Worm (Caenorhabditis elegans) whole organism, young adult: ENCODE measurements around the gene C06G4.4.
A peak's percentile ranks its signal among the peaks of the same experiment; 100 is the strongest.

Source experiments
- B0019.2 ChIP-seq: fragments of 200-800 bp; sonication (Bioruptor generic); conservative IDR thresholded peaks from 2 replicates; pipeline ENCODE4 v1.3.6; 2022; ENCODE audit warnings: missing genetic modification reagents, missing genetic modification characterization, missing compliant biosample characterization
- B0035.1 ChIP-seq: sonication (generic microtip); optimal IDR thresholded peaks from 2 replicates; lab custom pipeline; 2016; ENCODE audit warnings: missing genetic modification characterization, mild to moderate bottlenecking, missing compliant biosample characterization, missing genotype, missing genetic modification reagents
- C17E4.6 ChIP-seq: fragments of 200-800 bp; sonication (Bioruptor generic); IDR thresholded peaks from 2 replicates; pipeline ENCODE4 v1.3.6; 2022; ENCODE audit warnings: missing genetic modification reagents, missing genetic modification characterization, missing compliant biosample characterization
- F23B12.7 ChIP-seq: sonication (generic microtip); optimal IDR thresholded peaks from 2 replicates; lab custom pipeline; 2017; ENCODE audit warnings: missing genetic modification characterization, mild to moderate bottlenecking, missing compliant biosample characterization, antibody characterized with exemption, moderate library complexity; ENCODE audit not compliant: insufficient read depth
- F33H1.4 ChIP-seq: fragments of 200-800 bp; sonication (Bioruptor generic); IDR thresholded peaks from 2 replicates; pipeline ENCODE4 v1.3.6; 2022; ENCODE audit warnings: missing genetic modification reagents, missing genetic modification characterization, missing compliant biosample characterization
- F37B4.10 ChIP-seq: fragments of 200-800 bp; sonication (Bioruptor generic); IDR thresholded peaks from 2 replicates; pipeline ENCODE4 v1.3.6; 2022; ENCODE audit warnings: missing genetic modification characterization, missing compliant biosample characterization
- Y53F4B.3 ChIP-seq: fragments of 200-800 bp; sonication (Bioruptor generic); IDR thresholded peaks from 2 replicates; pipeline ENCODE4 v1.3.6; 2022; ENCODE audit warnings: missing genetic modification reagents, missing genetic modification characterization, missing compliant biosample characterization
- ama-1 ChIP-seq, 3 experiments: fragments of 150-350 bp in 1 of 3; sonication (generic microtip) in 2 of 3; optimal IDR thresholded peaks; 2 replicates each; lab custom pipeline; 2014 to 2018; ENCODE audit warnings: missing biosample characterization in 2 of 3, missing genetic modification characterization in 2 of 3, missing genetic modification reagents in 2 of 3
- attf-5 ChIP-seq: fragments of 200-800 bp; sonication (Bioruptor generic); optimal IDR thresholded peaks from 2 replicates; lab custom pipeline; 2018; ENCODE audit warnings: mild to moderate bottlenecking, missing genetic modification characterization, missing compliant biosample characterization
- ceh-79 ChIP-seq: sonication (generic microtip); optimal IDR thresholded peaks from 2 replicates; lab custom pipeline; 2017; ENCODE audit warnings: mild to moderate bottlenecking, missing genetic modification characterization, missing compliant biosample characterization
- die-1 ChIP-seq: sonication (generic microtip); optimal IDR thresholded peaks from 2 replicates; lab custom pipeline; 2016; ENCODE audit warnings: missing genotype, mild to moderate bottlenecking, missing genetic modification characterization, missing compliant biosample characterization
- dpl-1 ChIP-seq: fragments of 150-350 bp; optimal IDR thresholded peaks from 2 replicates; lab custom pipeline; 2014; ENCODE audit warnings: missing biosample characterization, missing genetic modification reagents, missing genetic modification characterization
- egrh-3 ChIP-seq: fragments of 200-800 bp; sonication (Bioruptor generic); IDR thresholded peaks from 2 replicates; pipeline ENCODE4 v1.3.6; 2022; ENCODE audit warnings: missing genetic modification reagents, missing genetic modification characterization, missing compliant biosample characterization
- gei-17 ChIP-seq: fragments of 200-800 bp; sonication (Bioruptor generic); optimal IDR thresholded peaks from 2 replicates; lab custom pipeline; 2018; ENCODE audit warnings: mild to moderate bottlenecking, missing genetic modification characterization, missing compliant biosample characterization
- hlh-26 ChIP-seq: fragments of 200-800 bp; sonication (Bioruptor generic); conservative IDR thresholded peaks from 2 replicates; pipeline ENCODE4 v1.3.6; 2022; ENCODE audit warnings: missing genetic modification reagents, missing genetic modification characterization, missing compliant biosample characterization
- hmg-1.2 ChIP-seq: fragments of 200-800 bp; sonication (Bioruptor generic); IDR thresholded peaks from 2 replicates; pipeline ENCODE4 v1.3.6; 2022; ENCODE audit warnings: missing genetic modification reagents, missing genetic modification characterization, missing compliant biosample characterization
- lag-1 ChIP-seq: fragments of 200-800 bp; sonication (Bioruptor generic); IDR thresholded peaks from 2 replicates; pipeline ENCODE4 v1.3.6; 2022; ENCODE audit warnings: missing genetic modification reagents, missing genetic modification characterization, missing compliant biosample characterization
- let-607 ChIP-seq, 2 experiments: fragments of 200-800 bp in 1 of 2; sonication (Bioruptor generic) in 1 of 2; sonication (generic microtip) in 1 of 2; optimal IDR thresholded peaks; 2 replicates each; lab custom pipeline; 2016 to 2018; ENCODE audit warnings: mild to moderate bottlenecking in 2 of 2, missing compliant biosample characterization in 2 of 2, missing genetic modification characterization in 2 of 2, moderate library complexity in 2 of 2, missing genotype in 1 of 2
- lin-35 ChIP-seq, 3 experiments: fragments of 150-350 bp in 2 of 3; sonication (generic microtip) in 1 of 3; optimal IDR thresholded peaks; 2 replicates each; lab custom pipeline; 2014 to 2018; ENCODE audit warnings: missing biosample characterization in 3 of 3, missing genetic modification characterization in 3 of 3, missing genetic modification reagents in 3 of 3
- lin-54 ChIP-seq: fragments of 200-800 bp; sonication (Bioruptor generic); optimal IDR thresholded peaks from 2 replicates; lab custom pipeline; 2018; ENCODE audit warnings: mild to moderate bottlenecking, missing genetic modification characterization, missing compliant biosample characterization
- lsl-1 ChIP-seq: fragments of 200-800 bp; sonication (Bioruptor generic); optimal IDR thresholded peaks from 2 replicates; lab custom pipeline; 2018; ENCODE audit warnings: mild to moderate bottlenecking, missing genetic modification characterization, moderate library complexity, missing compliant biosample characterization
- madf-10 ChIP-seq: sonication (generic microtip); optimal IDR thresholded peaks from 2 replicates; lab custom pipeline; 2016; ENCODE audit warnings: mild to moderate bottlenecking, missing genetic modification characterization, missing compliant biosample characterization
- madf-8 ChIP-seq: fragments of 200-800 bp; sonication (Bioruptor generic); conservative IDR thresholded peaks from 2 replicates; pipeline ENCODE4 v1.3.6; 2022; ENCODE audit warnings: missing genetic modification reagents, missing genetic modification characterization, missing compliant biosample characterization
- mcd-1 ChIP-seq: fragments of 200-800 bp; sonication (Bioruptor generic); IDR thresholded peaks from 2 replicates; pipeline ENCODE4 v1.3.6; 2022; ENCODE audit warnings: missing genetic modification reagents, missing genetic modification characterization, missing compliant biosample characterization
- mel-28 ChIP-seq: sonication (generic microtip); optimal IDR thresholded peaks from 2 replicates; lab custom pipeline; 2016; ENCODE audit warnings: borderline replicate concordance, mild to moderate bottlenecking, missing genetic modification characterization, missing compliant biosample characterization
- nfya-1 ChIP-seq: sonication (generic microtip); optimal IDR thresholded peaks from 2 replicates; lab custom pipeline; 2017; ENCODE audit warnings: antibody characterized with exemption, missing compliant biosample characterization, missing genetic modification characterization, borderline replicate concordance; ENCODE audit not compliant: insufficient read depth
- nfyb-1 ChIP-seq: fragments of 200-800 bp; sonication (Bioruptor generic); IDR thresholded peaks from 2 replicates; pipeline ENCODE4 v1.3.6; 2022; ENCODE audit warnings: missing genetic modification reagents, missing genetic modification characterization, missing compliant biosample characterization
- nhr-80 ChIP-seq: sonication (generic microtip); optimal IDR thresholded peaks from 2 replicates; lab custom pipeline; 2016; ENCODE audit warnings: missing genetic modification characterization, missing compliant biosample characterization
- nhr-90 ChIP-seq: sonication (generic microtip); optimal IDR thresholded peaks from 2 replicates; lab custom pipeline; 2016; ENCODE audit warnings: missing genotype, mild to moderate bottlenecking, missing genetic modification characterization, missing compliant biosample characterization
- pha-4 ChIP-seq: fragments of 150-350 bp; sonication (generic microtip); optimal IDR thresholded peaks from 2 replicates; lab custom pipeline; 2014; ENCODE audit warnings: missing biosample characterization, missing genetic modification reagents, missing genetic modification characterization
- rcor-1 ChIP-seq: fragments of 200-800 bp; sonication (Bioruptor generic); IDR thresholded peaks from 2 replicates; pipeline ENCODE4 v1.3.6; 2022; ENCODE audit warnings: missing genetic modification reagents, missing genetic modification characterization, missing compliant biosample characterization
- snpc-3.4 ChIP-seq: sonication (generic microtip); optimal IDR thresholded peaks from 2 replicates; lab custom pipeline; 2017; ENCODE audit warnings: missing genetic modification characterization, mild to moderate bottlenecking, missing compliant biosample characterization, antibody characterized with exemption, moderate library complexity, missing genotype, missing genetic modification reagents
- somi-1 ChIP-seq: fragments of 200-800 bp; sonication (Bioruptor generic); optimal IDR thresholded peaks from 2 replicates; lab custom pipeline; 2018; ENCODE audit warnings: mild to moderate bottlenecking, missing genetic modification characterization, missing compliant biosample characterization
- sptf-2 ChIP-seq: fragments of 200-800 bp; sonication (Bioruptor generic); optimal IDR thresholded peaks from 2 replicates; lab custom pipeline; 2018; ENCODE audit warnings: mild to moderate bottlenecking, missing genetic modification characterization, missing compliant biosample characterization
- unc-62 ChIP-seq: fragments of 150-350 bp; optimal IDR thresholded peaks from 2 replicates; lab custom pipeline; 2014; ENCODE audit warnings: missing biosample characterization, missing genetic modification reagents, missing genetic modification characterization
- ztf-22 ChIP-seq: fragments of 200-800 bp; sonication (Bioruptor generic); optimal IDR thresholded peaks from 2 replicates; lab custom pipeline; 2018; ENCODE audit warnings: mild to moderate bottlenecking, missing genetic modification characterization, moderate library complexity, missing compliant biosample characterization
- ztf-25 ChIP-seq: fragments of 200-800 bp; sonication (Bioruptor generic); IDR thresholded peaks from 2 replicates; pipeline ENCODE4 v1.3.6; 2022; ENCODE audit warnings: missing genetic modification reagents, missing genetic modification characterization, missing compliant biosample characterization
- ztf-28 ChIP-seq: fragments of 200-800 bp; sonication (Bioruptor generic); IDR thresholded peaks from 2 replicates; pipeline ENCODE4 v1.3.6; 2022; ENCODE audit warnings: missing genetic modification reagents, missing genetic modification characterization, missing compliant biosample characterization

The C06G4.4 gene

ce11 chrIII:7950447-7950846 lies 27.2 kb downstream of the C06G4.4 start (continued):
- no peak for TF ChIP-seq C17E4.6 (GFP tag; lab: Robert Waterston, UW)
- TF ChIP-seq ceh-79: no peak
- TF ChIP-seq mel-28: no peak

- TF ChIP-seq egrh-3 (GFP tag; lab: Robert Waterston, UW) (no peak), die-1 (tag; lab: Kevin White, UChicago) (no peak), ceh-79 (no peak), B0035.1 (no peak), F33H1.4 (GFP tag; lab: Robert Waterston, UW) (no peak), let-607 (tag; optimal IDR thresholded peaks at IDR 0.05; lab: Kevin White, UChicago) (no peak), snpc-3.4 (tag; lab: Kevin White, UChicago) (no peak), hmg-1.2 (GFP tag; lab: Robert Waterston, UW) (no peak), F37B4.10 (GFP tag; lab: Robert Waterston, UW) (no peak), rcor-1 (GFP tag; lab: Robert Waterston, UW) (no peak), B0019.2 (no peak), somi-1 (GFP tag; lab: Kevin White, UChicago) (no peak), nfya-1 (tag; lab: Kevin White, UChicago) (no peak), attf-5 (GFP tag; lab: Kevin White, UChicago) (no peak)
Observed at ce11 chrIII:7948802-7949201, 28.8 kb downstream of the C06G4.4 start, which contains the start of gene col-90. col-90 (plus strand) TSS chrIII:7948838.

ce11 chrIII:7947677-7948076 lies 29.9 kb downstream of the C06G4.4 start:
- TF ChIP-seq nfyb-1 (GFP tag; lab: Robert Waterston, UW) (no peak), madf-10 (tag; lab: Kevin White, UChicago) (no peak), lin-35 (GFP tag; optimal IDR thresholded peaks at IDR 0.05; lab: Kevin White, UChicago) (no peak), gei-17 (GFP tag; lab: Kevin White, UChicago) (no peak), attf-5 (GFP tag; lab: Kevin White, UChicago) (no peak), hlh-26 (GFP tag; lab: Robert Waterston, UW) (no peak), ama-1 (optimal IDR thresholded peaks at IDR 0.05; lab: Kevin White, UChicago) (no peak), ama-1 (GFP tag; optimal IDR thresholded peaks at IDR 0.05; lab: Kevin White, UChicago) (no peak)
- TF ChIP-seq, all 124 proteins: peak for 0

ce11 chrIII:7946968-7947491 lies 30.6 kb downstream of the C06G4.4 start, which contains the start of gene gsto-1:
gsto-1 (minus strand) TSS chrIII:7947018.
- TF ChIP-seq sptf-2 (GFP tag; lab: Kevin White, UChicago) (no peak), nhr-80 (tag; lab: Kevin White, UChicago) (peak; percentile 19)

ce11 chrIII:7941417-7941816 lies 36.2 kb downstream of the C06G4.4 start, which contains the start of gene kle-2:
kle-2 (plus strand) TSS chrIII:7941717.
- TF ChIP-seq ztf-25 (no peak), ztf-22 (GFP tag; lab: Kevin White, UChicago) (no peak), lag-1 (GFP tag; lab: Robert Waterston, UW) (no peak)

- peak; percentile 12 for TF ChIP-seq F23B12.7 (tag; lab: Kevin White, UChicago)
- TF ChIP-seq ztf-28 (GFP tag; lab: Robert Waterston, UW): no peak
- TF ChIP-seq attf-5 (GFP tag; lab: Kevin White, UChicago): peak; percentile 74
- no peak for TF ChIP-seq pha-4
- peak; percentile 65 for TF ChIP-seq dpl-1 (GFP tag; lab: Kevin White, UChicago)
- no peak for TF ChIP-seq unc-62 (GFP tag; lab: Kevin White, UChicago)
- peak; percentile 5 for TF ChIP-seq lsl-1
- peak in 1 of 3 experiments; percentile 90 for TF ChIP-seq lin-35 (GFP tag; optimal IDR thresholded peaks at IDR 0.05; lab: Kevin White, UChicago)
- TF ChIP-seq nhr-90: no peak
- no peak for TF ChIP-seq ama-1 (optimal IDR thresholded peaks at IDR 0.05; lab: Kevin White, UChicago)
- TF ChIP-seq ama-1 (GFP tag; optimal IDR thresholded peaks at IDR 0.05; lab: Kevin White, UChicago): no peak
- peak; percentile 94 for TF ChIP-seq lin-54
- TF ChIP-seq madf-8 (GFP tag; lab: Robert Waterston, UW): no peak
- TF ChIP-seq Y53F4B.3 (GFP tag; lab: Robert Waterston, UW): no peak
- peak; percentile 58 for TF ChIP-seq mcd-1 (GFP tag; lab: Robert Waterston, UW)
Observed at ce11 chrIII:7940819-7941218, 36.8 kb downstream of the C06G4.4 start, which contains the start of gene C29E4.12. C29E4.12 (plus strand) TSS chrIII:7941151.
